Worm (Caenorhabditis elegans) whole organism, mixed stage, embryonic: ENCODE measurements around the gene ccf-1.

Experiments used
- ces-1 ChIP-seq: fragments of 150-350 bp; optimal IDR thresholded peaks from 2 replicates; lab custom pipeline; 2014; ENCODE audit warnings: missing biosample characterization, missing genetic modification reagents, missing genetic modification characterization
- elt-3 ChIP-seq: fragments of 150-350 bp; optimal IDR thresholded peaks from 2 replicates; lab custom pipeline; 2014; ENCODE audit warnings: missing biosample characterization, missing genetic modification characterization
- lin-13 ChIP-seq: fragments of 150-350 bp; optimal IDR thresholded peaks from 2 replicates; lab custom pipeline; 2014; ENCODE audit warnings: missing biosample characterization, missing genetic modification characterization
- mep-1 ChIP-seq: fragments of 150-350 bp; optimal IDR thresholded peaks from 2 replicates; lab custom pipeline; 2017; ENCODE audit warnings: missing biosample characterization, missing genetic modification reagents, missing genetic modification characterization, inconsistent platforms
- nhr-237 ChIP-seq: fragments of 150-350 bp; optimal IDR thresholded peaks from 2 replicates; lab custom pipeline; 2014; ENCODE audit warnings: missing biosample characterization, missing genetic modification characterization
- nhr-28 ChIP-seq: fragments of 150-350 bp; optimal IDR thresholded peaks from 2 replicates; lab custom pipeline; 2014; ENCODE audit warnings: missing biosample characterization, missing genetic modification characterization
- pha-4 ChIP-seq: fragments of 150-350 bp; optimal IDR thresholded peaks from 2 replicates; lab custom pipeline; 2018; ENCODE audit warnings: missing biosample characterization, missing genetic modification reagents, missing genetic modification characterization
- sem-2 ChIP-seq: fragments of 200-800 bp; sonication (Bioruptor generic); optimal IDR thresholded peaks from 2 replicates; lab custom pipeline; 2018; ENCODE audit warnings: mild to moderate bottlenecking, missing genetic modification characterization, missing compliant biosample characterization
- snpc-4 ChIP-seq: fragments of 150-350 bp; optimal IDR thresholded peaks from 2 replicates; lab custom pipeline; 2014; ENCODE audit warnings: missing biosample characterization, missing genetic modification characterization
- sptf-1 ChIP-seq: sonication (generic microtip); optimal IDR thresholded peaks from 2 replicates; lab custom pipeline; 2017; ENCODE audit warnings: mild to moderate bottlenecking, missing genetic modification characterization, moderate library complexity, missing compliant biosample characterization
- unc-120 ChIP-seq: sonication (generic microtip); optimal IDR thresholded peaks from 2 replicates; lab custom pipeline; 2017; ENCODE audit warnings: missing genetic modification characterization, missing compliant biosample characterization; ENCODE audit not compliant: poor library complexity, severe bottlenecking
- unc-39 ChIP-seq: fragments of 150-350 bp; optimal IDR thresholded peaks from 2 replicates; lab custom pipeline; 2014; ENCODE audit warnings: missing biosample characterization, missing genetic modification characterization

DNA sequence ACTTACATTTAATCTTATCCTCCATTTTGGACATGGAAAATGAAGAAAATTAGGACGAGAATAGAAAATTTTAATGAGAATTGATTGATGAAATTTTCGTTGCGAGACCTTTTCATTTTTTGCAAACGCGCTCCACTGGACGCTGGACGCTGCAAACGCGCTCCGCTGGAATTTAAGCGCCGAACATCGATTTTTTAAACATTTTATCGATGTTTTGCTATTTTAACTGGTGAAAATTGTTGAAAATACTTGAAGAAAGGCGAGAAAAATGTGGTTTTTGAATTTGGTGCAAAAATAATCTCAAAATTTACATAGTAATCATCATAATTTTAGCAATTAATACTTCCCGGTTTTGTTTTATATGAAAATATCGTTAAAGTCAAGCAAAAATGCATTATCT lies 27.1 kb downstream of the ccf-1 start, which contains the start of gene Y56A3A.41:
- no peak for TF ChIP-seq pha-4 (tag; lab: Kevin White, UChicago)
- no peak for TF ChIP-seq sptf-1 (tag; lab: Kevin White, UChicago)
- TF ChIP-seq unc-120 (tag; lab: Kevin White, UChicago) = no peak
- no peak for TF ChIP-seq sem-2
- TF ChIP-seq nhr-28 (tag; lab: Kevin White, UChicago) = no peak
- no peak for TF ChIP-seq snpc-4 (tag; lab: Kevin White, UChicago)
- no peak for TF ChIP-seq ces-1 (GFP tag; lab: Kevin White, UChicago)
- no peak for TF ChIP-seq elt-3 (tag; lab: Kevin White, UChicago)
- TF ChIP-seq mep-1 (tag; lab: Kevin White, UChicago) = no peak
- no peak for TF ChIP-seq nhr-237
- TF ChIP-seq lin-13 (tag; lab: Kevin White, UChicago) = no peak
- TF ChIP-seq unc-39 (tag; lab: Kevin White, UChicago) = no peak
